Fruit fly (Drosophila melanogaster): ENCODE results near the gene zfh1.
A peak's percentile ranks its signal among the peaks of the same experiment; 100 is the strongest.

Gene zfh1

DNA sequence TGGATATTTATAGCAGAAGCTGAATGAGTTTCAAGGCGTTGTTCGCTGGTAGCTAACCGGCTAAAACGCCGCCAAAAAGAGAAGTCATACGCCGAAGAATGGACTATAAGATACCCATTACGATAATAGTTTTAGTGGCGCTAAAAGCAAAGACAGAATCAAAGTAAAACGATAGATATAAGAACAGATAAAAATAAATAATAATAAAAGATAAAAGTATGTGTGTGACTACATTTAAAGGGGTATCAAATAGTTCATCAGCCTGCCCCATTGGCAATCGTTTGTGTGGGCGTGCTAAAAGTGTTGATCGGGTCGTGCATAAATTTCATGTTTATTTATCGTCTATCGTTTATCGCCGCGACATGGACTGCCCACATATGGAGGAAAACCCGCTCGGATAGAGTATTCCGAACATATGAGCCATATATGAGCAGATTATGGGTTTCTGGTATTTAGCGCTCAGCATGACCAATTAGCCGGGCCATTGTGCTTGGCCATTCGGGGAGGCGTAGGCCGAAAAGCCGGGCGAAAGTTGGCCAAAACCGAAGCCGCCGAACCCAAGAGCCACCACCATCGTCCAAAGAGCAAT is 31.7 kb downstream of the zfh1 start (continued):
- TF ChIP-seq HHEX (GFP tag; optimal IDR thresholded peaks at IDR 0.05) (peak; percentile 67), oc (tag; optimal IDR thresholded peaks at IDR 0.05) (peak; percentile 54), BtbVII (GFP tag; optimal IDR thresholded peaks at IDR 0.05) (no peak), CG13775 (GFP tag; optimal IDR thresholded peaks at IDR 0.05) (peak; percentile 52), CG14710 (tag; optimal IDR thresholded peaks at IDR 0.05) (peak; percentile 10), CG9817 (tag; optimal IDR thresholded peaks at IDR 0.05) (peak; percentile 66), kni (GFP tag; optimal IDR thresholded peaks at IDR 0.05) (no peak), vvl (GFP tag; IDR thresholded peaks at IDR 0.05) (peak; percentile 86), CG11085 (GFP tag; IDR thresholded peaks at IDR 0.05) (0 out of 2 replicates have a peak, but pooled peaks have one; percentile 29), pita (GFP tag; optimal IDR thresholded peaks at IDR 0.05) (no peak), kah (GFP tag; optimal IDR thresholded peaks at IDR 0.05) (no peak), Hand (GFP tag; optimal IDR thresholded peaks at IDR 0.05) (no peak), CG14667 (GFP tag; IDR thresholded peaks at IDR 0.05) (peak; percentile 44; the same call in 1 of the 2 replicates), dm (GFP tag; optimal IDR thresholded peaks at IDR 0.05) (no peak), CG1792 (GFP tag; optimal IDR thresholded peaks at IDR 0.05) (no peak), Spps (tag; optimal IDR thresholded peaks at IDR 0.05) (no peak), chif (GFP tag; optimal IDR thresholded peaks at IDR 0.05) (no peak), CG1603 (tag; optimal IDR thresholded peaks at IDR 0.05) (peak; percentile 31), Atf6 (GFP tag; IDR thresholded peaks at IDR 0.05) (peak; percentile 81), CG15269 (tag; optimal IDR thresholded peaks at IDR 0.05) (peak; percentile 83), bab2 (GFP tag; optimal IDR thresholded peaks at IDR 0.05) (peak; percentile 9), lbe (GFP tag; optimal IDR thresholded peaks at IDR 0.05) (no peak), zf30C (GFP tag; optimal IDR thresholded peaks at IDR 0.05) (no peak), gfzf (GFP tag; optimal IDR thresholded peaks at IDR 0.05) (no peak), cg (GFP tag; optimal IDR thresholded peaks at IDR 0.05) (no peak), CG2199 (GFP tag; IDR thresholded peaks at IDR 0.05) (no peak), Max (GFP tag; optimal IDR thresholded peaks at IDR 0.05) (no peak), CG10267 (tag; optimal IDR thresholded peaks at IDR 0.05) (peak; percentile 52), CG31224 (GFP tag; IDR thresholded peaks at IDR 0.05) (peak; percentile 61; the same call in 1 of the 2 replicates), jumu (GFP tag; optimal IDR thresholded peaks at IDR 0.05) (no peak), Bteb2 (GFP tag; optimal IDR thresholded peaks at IDR 0.05) (peak; percentile 2), ab (GFP tag; optimal IDR thresholded peaks at IDR 0.05) (no peak), Mad (GFP tag; optimal IDR thresholded peaks at IDR 0.05) (peak; percentile 15), yki (optimal IDR thresholded peaks at IDR 0.05) (no peak), CG17568 (GFP tag; optimal IDR thresholded peaks at IDR 0.05) (peak; percentile 30), Sox100B (GFP tag; optimal IDR thresholded peaks at IDR 0.05) (peak; percentile 60), CG12769 (tag; optimal IDR thresholded peaks at IDR 0.05) (peak; percentile 60), CG8359 (GFP tag; optimal IDR thresholded peaks at IDR 0.05; ENCODE audit: borderline replicate concordance) (no peak), CG30020 (tag; optimal IDR thresholded peaks at IDR 0.05) (no peak), CG1647 (GFP tag; optimal IDR thresholded peaks at IDR 0.05) (no peak), NfI (GFP tag; optimal IDR thresholded peaks at IDR 0.05) (peak; percentile 29), CG12659 (GFP tag; optimal IDR thresholded peaks at IDR 0.05) (peak; percentile 42), CG16779 (GFP tag; IDR thresholded peaks at IDR 0.05) (no peak), CG1832 (GFP tag; optimal IDR thresholded peaks at IDR 0.05) (no peak), CG31441 (GFP tag; IDR thresholded peaks at IDR 0.05) (peak; percentile 57; the same call in 1 of the 2 replicates), salm (tag; optimal IDR thresholded peaks at IDR 0.05) (peak; percentile 17), ro (GFP tag; IDR thresholded peaks at IDR 0.05) (no peak; the same call in 1 of the 2 replicates), Atf3 (GFP tag; optimal IDR thresholded peaks at IDR 0.05) (no peak), Antp (GFP tag; optimal IDR thresholded peaks at IDR 0.05) (peak; percentile 30), CG8089 (GFP tag; optimal IDR thresholded peaks at IDR 0.05) (no peak)
